Worm (Caenorhabditis elegans): ENCODE results near the gene F59B2.9.

DNA sequence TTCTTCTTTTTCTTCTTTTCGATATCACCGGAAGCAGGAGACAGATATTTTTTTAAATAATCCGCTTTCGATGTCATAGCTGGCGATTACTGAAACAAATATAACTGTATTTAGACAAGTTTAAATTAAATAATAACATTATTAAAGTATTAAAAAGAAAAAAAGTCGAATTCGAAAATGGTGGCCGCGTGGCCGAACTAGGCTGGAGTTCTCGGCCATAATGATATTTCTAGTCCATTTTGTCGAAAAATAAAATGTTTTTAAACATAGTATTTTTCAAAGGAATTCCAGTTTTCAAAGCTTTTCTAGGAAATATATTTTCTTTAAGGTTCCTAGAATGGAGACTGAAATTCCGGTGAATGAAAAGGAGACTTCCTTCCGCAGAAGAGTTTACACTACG is 44.6 kb downstream of the F59B2.9 start, which contains the start of the genes bud-13 and rpap-2:
- TF ChIP-seq F37B4.10 (GFP tag; IDR thresholded peaks at IDR 0.05) = no peak
- no peak for TF ChIP-seq madf-10 (tag; optimal IDR thresholded peaks at IDR 0.05)
- TF ChIP-seq ceh-58 (GFP tag; IDR thresholded peaks at IDR 0.05) = no peak
- TF ChIP-seq F57C9.4 (tag; optimal IDR thresholded peaks at IDR 0.05) = no peak
- TF ChIP-seq ceh-79 (tag; optimal IDR thresholded peaks at IDR 0.05) = no peak
- TF ChIP-seq nfya-2 (GFP tag; IDR thresholded peaks at IDR 0.05) = no peak
- TF ChIP-seq ama-1 (optimal IDR thresholded peaks at IDR 0.05) = no peak
- TF ChIP-seq ama-1 (GFP tag; optimal IDR thresholded peaks at IDR 0.05) = no peak

All from whole organism, young adult.